Worm (Caenorhabditis elegans) whole organism, early embryonic: ENCODE results near the gene C02D5.2.

Experiments used
- ama-1 ChIP-seq: fragments of 150-350 bp; optimal IDR thresholded peaks from 2 replicates; lab custom pipeline; 2014
- pes-1 ChIP-seq: fragments of 200-800 bp; sonication (Bioruptor generic); IDR thresholded peaks from 2 replicates; pipeline ENCODE4 v1.3.6; 2022; ENCODE audit warnings: missing genetic modification reagents, missing genetic modification characterization, missing compliant biosample characterization
- tbx-11 ChIP-seq: fragments of 200-800 bp; sonication (Bioruptor generic); IDR thresholded peaks from 2 replicates; pipeline ENCODE4 v1.3.6; 2022; ENCODE audit warnings: missing genetic modification characterization, missing compliant biosample characterization
- tbx-37 ChIP-seq: fragments of 200-800 bp; sonication (Bioruptor generic); conservative IDR thresholded peaks from 2 replicates; pipeline ENCODE4 v1.3.6; 2022; ENCODE audit warnings: missing genetic modification reagents, missing genetic modification characterization, missing compliant biosample characterization
- tra-4 ChIP-seq: sonication (generic microtip); optimal IDR thresholded peaks from 2 replicates; lab custom pipeline; 2017; ENCODE audit warnings: missing genetic modification characterization, missing compliant biosample characterization

ce11 chrIII:8589195-8589594 lies 32.1 kb downstream of the C02D5.2 start, which contains the start of gene fip-3:
- no peak for TF ChIP-seq ama-1
- no peak for TF ChIP-seq tbx-37
- no peak for TF ChIP-seq tra-4
- TF ChIP-seq tbx-11 (GFP tag; lab: Robert Waterston, UW) = no peak
- TF ChIP-seq pes-1 (GFP tag; lab: Robert Waterston, UW) = no peak
